Worm (Caenorhabditis elegans): ENCODE data around the gene T08B6.4.

DNA sequence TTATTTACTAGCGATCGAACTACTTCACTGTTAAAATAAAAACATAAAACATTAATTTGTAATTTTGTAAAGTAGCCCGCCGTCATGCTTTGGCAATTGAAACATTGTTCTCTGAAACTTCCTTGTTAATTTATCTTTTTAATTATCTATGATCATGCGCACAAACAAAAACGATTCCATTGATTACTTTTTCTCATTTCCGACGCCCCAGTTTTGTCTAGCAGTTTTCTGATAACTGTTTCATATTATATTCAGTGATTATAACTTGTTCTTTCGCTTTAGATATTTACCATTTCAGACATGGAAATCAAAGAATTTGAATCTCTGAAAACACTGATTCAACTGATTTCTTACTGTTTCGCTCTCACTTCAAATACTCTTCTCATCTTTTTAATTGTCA lies 28.4 kb upstream of the T08B6.4 start, which contains the start of gene str-170:
- TF ChIP-seq sptf-2 (GFP tag; optimal IDR thresholded peaks at IDR 0.05): no peak
- no peak for TF ChIP-seq unc-62 (GFP tag; optimal IDR thresholded peaks at IDR 0.05)
- no peak for TF ChIP-seq pha-4 (tag; optimal IDR thresholded peaks at IDR 0.05)
- TF ChIP-seq bed-1 (GFP tag; IDR thresholded peaks at IDR 0.05): no peak
- TF ChIP-seq F49E8.2 (tag; optimal IDR thresholded peaks at IDR 0.05; ENCODE audit: insufficient read depth): no peak
